Worm (Caenorhabditis elegans) whole organism, L2 larva: ENCODE data around the gene nas-37.

Experiments used
- ama-1 ChIP-seq: fragments of 150-350 bp; optimal IDR thresholded peaks from 2 replicates; lab custom pipeline; 2018; ENCODE audit warnings: inconsistent platforms
- elt-1 ChIP-seq: fragments of 150-350 bp; optimal IDR thresholded peaks from 2 replicates; lab custom pipeline; 2014; ENCODE audit warnings: missing biosample characterization, missing genetic modification characterization
- lin-13 ChIP-seq: fragments of 150-350 bp; optimal IDR thresholded peaks from 2 replicates; lab custom pipeline; 2014; ENCODE audit warnings: missing biosample characterization, missing genetic modification reagents, missing genetic modification characterization

- no peak for TF ChIP-seq elt-1 (tag; lab: Kevin White, UChicago)
- no peak for TF ChIP-seq ama-1
- TF ChIP-seq lin-13 (GFP tag; lab: Kevin White, UChicago): no peak
These were observed 54.0 kb downstream of the nas-37 start, which contains the start of gene F21G4.3 for ce11 chrX:9894844-9895243.
